Worm (Caenorhabditis elegans) whole organism, L1 larva: ENCODE measurements around the gene F54E7.6.
A peak's percentile ranks its signal among the peaks of the same experiment; 100 is the strongest.

Experiments
- dpl-1 ChIP-seq, 3 experiments: fragments of 150-350 bp in 2 of 3; sonication (generic microtip) in 1 of 3; optimal IDR thresholded peaks; 2 replicates each; lab custom pipeline; 2014 to 2017; ENCODE audit warnings: missing biosample characterization in 3 of 3, missing genetic modification characterization in 3 of 3, missing genetic modification reagents in 3 of 3
- dsc-1 ChIP-seq: sonication (generic microtip); optimal IDR thresholded peaks from 2 replicates; lab custom pipeline; 2016; ENCODE audit warnings: mild to moderate bottlenecking, missing genetic modification characterization, missing compliant biosample characterization
- egl-27 ChIP-seq, 2 experiments: fragments of 150-350 bp in 1 of 2; sonication (generic microtip); optimal IDR thresholded peaks; 3 replicates each; lab custom pipeline; 2017 to 2018; ENCODE audit warnings: missing biosample characterization in 2 of 2, missing genetic modification characterization in 2 of 2, missing genetic modification reagents in 2 of 2
- fkh-10 ChIP-seq: sonication (generic microtip); optimal IDR thresholded peaks from 2 replicates; lab custom pipeline; 2017; ENCODE audit warnings: missing biosample characterization, missing genetic modification reagents, missing genetic modification characterization
- fos-1 ChIP-seq: fragments of 150-350 bp; optimal IDR thresholded peaks from 2 replicates; lab custom pipeline; 2014; ENCODE audit warnings: missing biosample characterization, missing genetic modification characterization
- hlh-4 ChIP-seq: sonication (generic microtip); optimal IDR thresholded peaks from 2 replicates; lab custom pipeline; 2016; ENCODE audit warnings: mild to moderate bottlenecking, missing genetic modification characterization, missing compliant biosample characterization
- lsy-2 ChIP-seq, 2 experiments: fragments of 150-350 bp; optimal IDR thresholded peaks; 2 replicates each; lab custom pipeline; 2014; ENCODE audit warnings: missing biosample characterization in 2 of 2, missing genetic modification characterization in 2 of 2
- nhr-12 ChIP-seq: sonication (generic microtip); optimal IDR thresholded peaks from 2 replicates; lab custom pipeline; 2017; ENCODE audit warnings: missing biosample characterization, missing genetic modification characterization
- nhr-19 ChIP-seq: fragments of 200-800 bp; sonication (Bioruptor generic); conservative IDR thresholded peaks from 2 replicates; pipeline ENCODE4 v1.3.6; 2022; ENCODE audit warnings: missing genetic modification characterization, missing compliant biosample characterization
- pag-3 ChIP-seq: sonication (generic microtip); optimal IDR thresholded peaks from 2 replicates; lab custom pipeline; 2017; ENCODE audit warnings: missing genetic modification characterization, mild to moderate bottlenecking, missing compliant biosample characterization, antibody characterized with exemption, borderline replicate concordance; ENCODE audit not compliant: insufficient read depth
- skn-1 ChIP-seq: fragments of 150-350 bp; optimal IDR thresholded peaks from 2 replicates; lab custom pipeline; 2014; ENCODE audit warnings: missing biosample characterization, missing genetic modification characterization
- sox-4 ChIP-seq: sonication (generic microtip); optimal IDR thresholded peaks from 2 replicates; lab custom pipeline; 2016; ENCODE audit warnings: missing genetic modification characterization, missing compliant biosample characterization

DNA sequence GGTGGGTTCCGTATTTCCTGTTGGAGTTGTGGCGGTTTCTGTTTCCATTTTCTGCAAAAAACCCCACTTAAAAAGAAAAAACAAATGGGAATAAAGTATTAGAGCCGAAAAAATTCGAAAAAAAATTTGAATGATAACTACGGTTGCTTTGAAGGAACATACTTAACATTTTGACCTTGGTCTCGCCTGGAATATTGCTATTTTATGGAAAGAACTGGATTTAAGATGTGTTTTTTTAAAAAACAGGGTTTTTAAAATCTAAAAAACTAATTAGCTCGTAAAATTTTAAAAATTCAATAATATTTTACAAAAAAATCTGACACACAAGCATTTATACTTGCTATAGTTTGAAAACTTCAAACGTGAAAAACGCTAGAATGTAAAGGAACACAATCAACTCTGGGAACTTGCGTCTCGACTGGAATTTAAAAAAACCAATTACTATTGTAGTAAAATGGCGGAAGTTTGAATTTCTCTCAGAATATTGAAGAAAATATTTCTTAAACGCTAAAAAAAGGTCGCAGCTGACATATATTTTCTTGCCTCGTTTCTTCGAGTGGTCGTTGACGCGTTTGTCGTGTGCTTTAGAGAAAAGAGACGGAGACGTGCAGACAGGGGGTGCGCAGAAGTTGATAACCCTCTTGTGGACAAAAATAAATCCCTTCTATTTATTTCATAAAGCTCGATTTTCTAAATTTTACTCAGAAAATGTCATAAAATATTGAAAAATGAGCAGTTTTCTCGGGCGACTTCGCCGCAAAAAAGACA is 37.3 kb upstream of the F54E7.6 start, which contains the start of the genes lgg-3 and rgs-5:
- TF ChIP-seq hlh-4 (tag; lab: Kevin White, UChicago) (no peak), fkh-10 (no peak), lsy-2 (tag; optimal IDR thresholded peaks at IDR 0.05; lab: Kevin White, UChicago) (peak; percentile 30 to 62), nhr-12 (tag; lab: Kevin White, UChicago) (no peak), pag-3 (tag; lab: Kevin White, UChicago) (no peak), sox-4 (tag; lab: Kevin White, UChicago) (no peak), dsc-1 (no peak), fos-1 (tag; lab: Kevin White, UChicago) (no peak), egl-27 (tag; optimal IDR thresholded peaks at IDR 0.05; lab: Kevin White, UChicago) (no peak), skn-1 (no peak), nhr-19 (GFP tag; lab: Robert Waterston, UW) (no peak), dpl-1 (GFP tag; optimal IDR thresholded peaks at IDR 0.05; lab: Kevin White, UChicago) (peak; percentile 14 to 64 (median 48))
